Worm (Caenorhabditis elegans) whole organism, early embryonic: Measurements from ENCODE around the gene grl-28.

ENCODE experiments used
- B0310.2 ChIP-seq: sonication (generic microtip); optimal IDR thresholded peaks from 2 replicates; lab custom pipeline; 2016; ENCODE audit warnings: mild to moderate bottlenecking, missing genetic modification characterization, missing compliant biosample characterization
- F13C5.2 ChIP-seq: sonication (generic microtip); optimal IDR thresholded peaks from 2 replicates; lab custom pipeline; 2017; ENCODE audit warnings: mild to moderate bottlenecking, missing genetic modification characterization, inconsistent platforms, missing compliant biosample characterization
- aly-1 ChIP-seq: sonication (generic microtip); optimal IDR thresholded peaks from 2 replicates; lab custom pipeline; 2016; ENCODE audit warnings: missing genetic modification characterization, missing compliant biosample characterization
- ama-1 ChIP-seq: fragments of 150-350 bp; optimal IDR thresholded peaks from 2 replicates; lab custom pipeline; 2014
- ceh-13 ChIP-seq: fragments of 200-800 bp; sonication (Bioruptor generic); optimal IDR thresholded peaks from 2 replicates; lab custom pipeline; 2018; ENCODE audit warnings: mild to moderate bottlenecking, missing genetic modification characterization, missing compliant biosample characterization
- ceh-36 ChIP-seq: sonication (generic microtip); optimal IDR thresholded peaks from 2 replicates; lab custom pipeline; 2016; ENCODE audit warnings: missing genetic modification characterization, inconsistent platforms, missing compliant biosample characterization
- ets-7 ChIP-seq: sonication (generic microtip); optimal IDR thresholded peaks from 2 replicates; lab custom pipeline; 2016; ENCODE audit warnings: missing genotype, missing genetic modification characterization, missing compliant biosample characterization
- flt-1 ChIP-seq: fragments of 200-800 bp; sonication (Bioruptor generic); IDR thresholded peaks from 2 replicates; pipeline ENCODE4 v1.3.6; 2022; ENCODE audit warnings: missing genetic modification characterization, missing compliant biosample characterization
- hmbx-1 ChIP-seq: sonication (generic microtip); optimal IDR thresholded peaks from 2 replicates; lab custom pipeline; 2016; ENCODE audit warnings: mild to moderate bottlenecking, missing genetic modification characterization, missing compliant biosample characterization
- hmg-4 ChIP-seq: fragments of 200-800 bp; sonication (Bioruptor generic); optimal IDR thresholded peaks from 2 replicates; lab custom pipeline; 2018; ENCODE audit warnings: mild to moderate bottlenecking, missing genetic modification characterization, missing compliant biosample characterization
- hnd-1 ChIP-seq: sonication (generic microtip); optimal IDR thresholded peaks from 2 replicates; lab custom pipeline; 2016; ENCODE audit warnings: missing genetic modification characterization, missing compliant biosample characterization
- pes-1 ChIP-seq: fragments of 200-800 bp; sonication (Bioruptor generic); IDR thresholded peaks from 2 replicates; pipeline ENCODE4 v1.3.6; 2022; ENCODE audit warnings: missing genetic modification reagents, missing genetic modification characterization, missing compliant biosample characterization
- scrt-1 ChIP-seq: fragments of 200-800 bp; sonication (Bioruptor generic); IDR thresholded peaks from 2 replicates; pipeline ENCODE4 v1.3.6; 2022; ENCODE audit warnings: missing genetic modification characterization, missing compliant biosample characterization
- sea-1 ChIP-seq: fragments of 200-800 bp; sonication (Bioruptor generic); conservative IDR thresholded peaks from 2 replicates; pipeline ENCODE4 v1.3.6; 2022; ENCODE audit warnings: missing genetic modification characterization, missing compliant biosample characterization
- tbx-11 ChIP-seq: fragments of 200-800 bp; sonication (Bioruptor generic); IDR thresholded peaks from 2 replicates; pipeline ENCODE4 v1.3.6; 2022; ENCODE audit warnings: missing genetic modification characterization, missing compliant biosample characterization
- tbx-37 ChIP-seq: fragments of 200-800 bp; sonication (Bioruptor generic); conservative IDR thresholded peaks from 2 replicates; pipeline ENCODE4 v1.3.6; 2022; ENCODE audit warnings: missing genetic modification reagents, missing genetic modification characterization, missing compliant biosample characterization
- tra-4 ChIP-seq: sonication (generic microtip); optimal IDR thresholded peaks from 2 replicates; lab custom pipeline; 2017; ENCODE audit warnings: missing genetic modification characterization, missing compliant biosample characterization

The grl-28 gene

ce11 chrV:3586014-3586689 is 34.5 kb upstream of the grl-28 start, which contains the start of the genes rpl-11.1 and T22F3.2:
rpl-11.1 (minus strand) TSS chrV:3586064.
T22F3.2 (plus strand) TSS chrV:3586639.
- no peak for TF ChIP-seq scrt-1 (GFP tag; lab: Robert Waterston, UW)
- no peak for TF ChIP-seq aly-1 (tag; lab: Kevin White, UChicago)
- no peak for TF ChIP-seq ets-7 (tag; lab: Kevin White, UChicago)
- no peak for TF ChIP-seq tbx-37
- no peak for TF ChIP-seq ceh-13
- TF ChIP-seq hnd-1 (tag; lab: Kevin White, UChicago), result no peak
- TF ChIP-seq hmg-4 (GFP tag; lab: Kevin White, UChicago), result peak; percentile 6

- TF ChIP-seq tra-4 (no peak), tbx-11 (GFP tag; lab: Robert Waterston, UW) (no peak), ets-7 (tag; lab: Kevin White, UChicago) (no peak), ceh-13 (no peak), ceh-36 (tag; lab: Kevin White, UChicago) (no peak), pes-1 (GFP tag; lab: Robert Waterston, UW) (no peak), hmg-4 (GFP tag; lab: Kevin White, UChicago) (no peak), ama-1 (lab: Kevin White, UChicago) (no peak), B0310.2 (no peak)
Observed at ce11 chrV:3585011-3585410, 33.3 kb upstream of the grl-28 start.

ce11 chrV:3583622-3584021 is 32.0 kb upstream of the grl-28 start:
- no peak for TF ChIP-seq tra-4
- TF ChIP-seq ceh-13, result no peak

- TF ChIP-seq ama-1 (lab: Kevin White, UChicago) (no peak), hmbx-1 (tag; lab: Kevin White, UChicago) (no peak), tra-4 (no peak), tbx-11 (GFP tag; lab: Robert Waterston, UW) (no peak), aly-1 (tag; lab: Kevin White, UChicago) (no peak), tbx-37 (no peak), B0310.2 (no peak), F13C5.2 (tag; lab: Kevin White, UChicago) (no peak), ets-7 (tag; lab: Kevin White, UChicago) (no peak), sea-1 (GFP tag; lab: Robert Waterston, UW) (no peak), hnd-1 (tag; lab: Kevin White, UChicago) (no peak), hmg-4 (GFP tag; lab: Kevin White, UChicago) (no peak)
Observed at ce11 chrV:3582671-3583070, 31.0 kb upstream of the grl-28 start.

- TF ChIP-seq ama-1 (lab: Kevin White, UChicago) (no peak), pes-1 (GFP tag; lab: Robert Waterston, UW) (0 out of 2 replicates have a peak, but pooled peaks have one; percentile 9)
Observed at ce11 chrV:3582086-3582485, 30.4 kb upstream of the grl-28 start.

ce11 chrV:3581643-3582042 is 30.0 kb upstream of the grl-28 start:
- no peak for TF ChIP-seq sea-1 (GFP tag; lab: Robert Waterston, UW)
- TF ChIP-seq hmbx-1 (tag; lab: Kevin White, UChicago), result no peak
- TF ChIP-seq tbx-37, result no peak
- TF ChIP-seq ceh-13, result no peak
- TF ChIP-seq B0310.2, result no peak
- no peak for TF ChIP-seq ama-1 (lab: Kevin White, UChicago)
- TF ChIP-seq F13C5.2 (tag; lab: Kevin White, UChicago), result no peak
- TF ChIP-seq scrt-1 (GFP tag; lab: Robert Waterston, UW), result no peak
- TF ChIP-seq tbx-11 (GFP tag; lab: Robert Waterston, UW), result no peak

ce11 chrV:3581034-3581433 is 29.4 kb upstream of the grl-28 start:
- no peak for TF ChIP-seq sea-1 (GFP tag; lab: Robert Waterston, UW)

ce11 chrV:3580385-3580784 is 28.7 kb upstream of the grl-28 start:
- no peak for TF ChIP-seq flt-1 (GFP tag; lab: Robert Waterston, UW)
- TF ChIP-seq tra-4, result no peak
- no peak for TF ChIP-seq hmg-4 (GFP tag; lab: Kevin White, UChicago)
- TF ChIP-seq B0310.2, result no peak
- TF ChIP-seq ceh-36 (tag; lab: Kevin White, UChicago), result no peak
- no peak for TF ChIP-seq hnd-1 (tag; lab: Kevin White, UChicago)
- TF ChIP-seq ets-7 (tag; lab: Kevin White, UChicago), result no peak
- TF ChIP-seq sea-1 (GFP tag; lab: Robert Waterston, UW), result no peak
- no peak for TF ChIP-seq hmbx-1 (tag; lab: Kevin White, UChicago)
- no peak for TF ChIP-seq tbx-11 (GFP tag; lab: Robert Waterston, UW)
- no peak for TF ChIP-seq ceh-13
- TF ChIP-seq pes-1 (GFP tag; lab: Robert Waterston, UW), result no peak
- no peak for TF ChIP-seq F13C5.2 (tag; lab: Kevin White, UChicago)

- no peak for TF ChIP-seq hnd-1 (tag; lab: Kevin White, UChicago)
- TF ChIP-seq pes-1 (GFP tag; lab: Robert Waterston, UW), result no peak
- no peak for TF ChIP-seq hmg-4 (GFP tag; lab: Kevin White, UChicago)
- no peak for TF ChIP-seq tbx-11 (GFP tag; lab: Robert Waterston, UW)
- TF ChIP-seq ama-1 (lab: Kevin White, UChicago), result no peak
- TF ChIP-seq scrt-1 (GFP tag; lab: Robert Waterston, UW), result no peak
- TF ChIP-seq aly-1 (tag; lab: Kevin White, UChicago), result no peak
- TF ChIP-seq ceh-13, result no peak
- TF ChIP-seq F13C5.2 (tag; lab: Kevin White, UChicago), result no peak
- no peak for TF ChIP-seq hmbx-1 (tag; lab: Kevin White, UChicago)
- TF ChIP-seq ceh-36 (tag; lab: Kevin White, UChicago), result no peak
- no peak for TF ChIP-seq ets-7 (tag; lab: Kevin White, UChicago)
- TF ChIP-seq flt-1 (GFP tag; lab: Robert Waterston, UW), result no peak
Observed at ce11 chrV:3579795-3580194, 28.1 kb upstream of the grl-28 start.
